Fruit fly (Drosophila melanogaster) whole organism, adult: ENCODE results near the gene CG14014.

ENCODE experiments used
- CG11617 ChIP-seq: fragments of 200-800 bp; sonication (Bioruptor generic); optimal IDR thresholded peaks from 2 replicates; lab custom pipeline; 2017; ENCODE audit warnings: mild to moderate bottlenecking, missing biosample characterization, missing genetic modification reagents, missing genetic modification characterization
- CG12768 ChIP-seq: fragments of 200-800 bp; sonication (Bioruptor generic); optimal IDR thresholded peaks from 2 replicates; lab custom pipeline; 2017; ENCODE audit warnings: missing biosample characterization, missing genetic modification characterization, mild to moderate bottlenecking, moderate library complexity, missing genetic modification reagents
- CG14711 ChIP-seq: fragments of 200-800 bp; sonication (Bioruptor generic); optimal IDR thresholded peaks from 2 replicates; lab custom pipeline; 2018; ENCODE audit warnings: missing biosample characterization, mild to moderate bottlenecking, missing genetic modification characterization, moderate library complexity
- CG1620 ChIP-seq: fragments of 200-800 bp; sonication (Bioruptor generic); optimal IDR thresholded peaks from 2 replicates; lab custom pipeline; 2016; ENCODE audit warnings: missing biosample characterization, missing genetic modification characterization
- CG33017 ChIP-seq: fragments of 200-800 bp; sonication (Bioruptor generic); optimal IDR thresholded peaks from 2 replicates; lab custom pipeline; 2018; ENCODE audit warnings: missing biosample characterization, mild to moderate bottlenecking, missing genetic modification characterization, moderate library complexity
- CG5204 ChIP-seq: fragments of 200-800 bp; sonication (Bioruptor generic); optimal IDR thresholded peaks from 2 replicates; lab custom pipeline; 2016; ENCODE audit warnings: missing biosample characterization, missing genetic modification characterization
- CG7045 ChIP-seq: fragments of 200-800 bp; sonication (Bioruptor generic); optimal IDR thresholded peaks from 2 replicates; lab custom pipeline; 2017; ENCODE audit warnings: missing biosample characterization, mild to moderate bottlenecking, missing genetic modification characterization
- CG7101 ChIP-seq: fragments of 200-800 bp; sonication (Bioruptor generic); optimal IDR thresholded peaks from 2 replicates; lab custom pipeline; 2018; ENCODE audit warnings: missing biosample characterization, mild to moderate bottlenecking, missing genetic modification characterization, moderate library complexity
- Clk ChIP-seq: fragments of 200-800 bp; sonication (Bioruptor generic); optimal IDR thresholded peaks from 2 replicates; lab custom pipeline; 2017; ENCODE audit warnings: missing biosample characterization, missing genetic modification characterization
- Crg-1 ChIP-seq: fragments of 200-800 bp; sonication (Bioruptor generic); optimal IDR thresholded peaks from 2 replicates; lab custom pipeline; 2016; ENCODE audit warnings: missing biosample characterization, missing genetic modification characterization
- Hr96 ChIP-seq: fragments of 200-800 bp; sonication (Bioruptor generic); optimal IDR thresholded peaks from 2 replicates; lab custom pipeline; 2016; ENCODE audit warnings: missing biosample characterization, missing genetic modification characterization
- Mnt ChIP-seq: fragments of 200-800 bp; sonication (Bioruptor generic); optimal IDR thresholded peaks from 2 replicates; lab custom pipeline; 2016; ENCODE audit warnings: missing biosample characterization, mild to moderate bottlenecking, missing genetic modification characterization
- bab1 ChIP-seq: fragments of 200-800 bp; sonication (Bioruptor generic); optimal IDR thresholded peaks from 3 replicates; lab custom pipeline; 2019; ENCODE audit warnings: missing biosample characterization, mild to moderate bottlenecking, missing genetic modification characterization, moderate library complexity
- cic ChIP-seq: fragments of 200-800 bp; sonication (Bioruptor generic); optimal IDR thresholded peaks from 2 replicates; lab custom pipeline; 2017; ENCODE audit warnings: missing biosample characterization, mild to moderate bottlenecking, missing genetic modification characterization, moderate library complexity
- cnc ChIP-seq, 2 experiments: fragments of >200 bp; optimal IDR thresholded peaks; 2 replicates each; lab custom pipeline; 2017
- kay ChIP-seq: fragments of 200-800 bp; sonication (Bioruptor generic); peaks from one replicate; lab custom pipeline; 2016; ENCODE audit warnings: missing biosample characterization, missing genetic modification characterization, borderline replicate concordance
- ovo ChIP-seq: fragments of 200-800 bp; sonication (Bioruptor generic); optimal IDR thresholded peaks from 2 replicates; lab custom pipeline; 2016; ENCODE audit warnings: missing biosample characterization, missing genetic modification characterization
- pad ChIP-seq: fragments of 200-800 bp; sonication (Bioruptor generic); optimal IDR thresholded peaks from 3 replicates; lab custom pipeline; 2017; ENCODE audit warnings: missing biosample characterization, missing genetic modification characterization, mild to moderate bottlenecking, moderate library complexity, missing genetic modification reagents
- tj ChIP-seq: fragments of 200-800 bp; sonication (Bioruptor generic); optimal IDR thresholded peaks from 3 replicates; lab custom pipeline; 2017; ENCODE audit warnings: missing biosample characterization, mild to moderate bottlenecking, missing genetic modification characterization, moderate library complexity
- toe ChIP-seq: fragments of 200-800 bp; sonication (Bioruptor generic); optimal IDR thresholded peaks from 2 replicates; lab custom pipeline; 2016; ENCODE audit warnings: missing biosample characterization, missing genetic modification characterization

Gene CG14014

dm6 chr2L:5502868-5503267, 47.8 kb downstream of the CG14014 start:
- TF ChIP-seq ovo (GFP tag; lab: Kevin White, UChicago) (no peak), cnc (optimal IDR thresholded peaks at IDR 0.05; lab: Kevin White, UChicago) (no peak), toe (GFP tag; lab: Kevin White, UChicago) (no peak), tj (GFP tag; lab: Kevin White, UChicago) (no peak), bab1 (GFP tag; lab: Kevin White, UChicago) (no peak), CG5204 (GFP tag; lab: Kevin White, UChicago) (no peak), Hr96 (no peak), cic (GFP tag; lab: Kevin White, UChicago) (no peak), Mnt (no peak), CG1620 (GFP tag; lab: Kevin White, UChicago) (no peak), Crg-1 (GFP tag; lab: Kevin White, UChicago) (no peak), kay (GFP tag; lab: Kevin White, UChicago) (no peak), CG11617 (GFP tag; lab: Kevin White, UChicago) (no peak), pad (no peak), Clk (no peak), CG7101 (tag; lab: Kevin White, UChicago) (no peak)

- TF ChIP-seq CG33017 (tag; lab: Kevin White, UChicago): no peak
- no peak for TF ChIP-seq cic (GFP tag; lab: Kevin White, UChicago)
- TF ChIP-seq bab1 (GFP tag; lab: Kevin White, UChicago): no peak
- no peak for TF ChIP-seq Crg-1 (GFP tag; lab: Kevin White, UChicago)
- no peak for TF ChIP-seq CG7045 (GFP tag; lab: Kevin White, UChicago)
- no peak for TF ChIP-seq CG12768 (GFP tag; lab: Kevin White, UChicago)
- TF ChIP-seq tj (GFP tag; lab: Kevin White, UChicago): no peak
- TF ChIP-seq CG14711: no peak
- no peak for TF ChIP-seq CG5204 (GFP tag; lab: Kevin White, UChicago)
- no peak for TF ChIP-seq Clk
- no peak for TF ChIP-seq Hr96
- TF ChIP-seq pad: no peak
- no peak for TF ChIP-seq toe (GFP tag; lab: Kevin White, UChicago)
- TF ChIP-seq CG1620 (GFP tag; lab: Kevin White, UChicago): no peak
- no peak for TF ChIP-seq CG11617 (GFP tag; lab: Kevin White, UChicago)
- no peak for TF ChIP-seq cnc (optimal IDR thresholded peaks at IDR 0.05; lab: Kevin White, UChicago)
- no peak for TF ChIP-seq CG7101 (tag; lab: Kevin White, UChicago)
- no peak for TF ChIP-seq ovo (GFP tag; lab: Kevin White, UChicago)
- TF ChIP-seq kay (GFP tag; lab: Kevin White, UChicago): no peak
- no peak for TF ChIP-seq Mnt
Measured at dm6 chr2L:5501335-5501734, 49.3 kb downstream of the CG14014 start.
